Fruit fly (Drosophila melanogaster) whole organism, embryonic: ENCODE measurements around the gene CG32767.

Experiments
- Abd-B ChIP-seq: fragments of 200-800 bp; sonication (Bioruptor generic); optimal IDR thresholded peaks from 2 replicates; lab custom pipeline; 2018; ENCODE audit warnings: missing biosample characterization, mild to moderate bottlenecking, missing genetic modification characterization, moderate library complexity
- Adf1 ChIP-seq: fragments of 200-800 bp; sonication (Bioruptor generic); IDR thresholded peaks from 2 replicates; pipeline ENCODE4 v1.3.6; 2022; ENCODE audit warnings: missing biosample characterization, missing genetic modification characterization
- Asciz ChIP-seq: fragments of 200-800 bp; sonication (Bioruptor generic); optimal IDR thresholded peaks from 2 replicates; lab custom pipeline; 2017; ENCODE audit warnings: missing biosample characterization, mild to moderate bottlenecking, missing genetic modification characterization, missing genetic modification reagents
- B-H1 ChIP-seq: fragments of 200-800 bp; sonication (Bioruptor generic); IDR thresholded peaks from 3 replicates; pipeline ENCODE4 v1.3.6; 2022; ENCODE audit warnings: missing biosample characterization, missing genetic modification characterization
- CG10565 ChIP-seq: fragments of 200-800 bp; sonication (Bioruptor generic); optimal IDR thresholded peaks from 3 replicates; lab custom pipeline; 2016; ENCODE audit warnings: missing biosample characterization, mild to moderate bottlenecking, missing genetic modification characterization
- CG10979 ChIP-seq: fragments of 200-800 bp; sonication (Bioruptor generic); optimal IDR thresholded peaks from 2 replicates; lab custom pipeline; 2018; ENCODE audit warnings: missing biosample characterization, mild to moderate bottlenecking, missing genetic modification characterization, moderate library complexity
- CG14050 ChIP-seq: fragments of 200-800 bp; sonication (Bioruptor generic); IDR thresholded peaks from 3 replicates; pipeline ENCODE4 v1.3.6; 2022; ENCODE audit warnings: missing biosample characterization, missing genetic modification characterization
- CG17359 ChIP-seq: fragments of 200-800 bp; sonication (Bioruptor generic); optimal IDR thresholded peaks from 3 replicates; lab custom pipeline; 2018; ENCODE audit warnings: missing biosample characterization, mild to moderate bottlenecking, missing genetic modification characterization, moderate library complexity
- CG17385 ChIP-seq: fragments of 200-800 bp; sonication (Bioruptor generic); optimal IDR thresholded peaks from 3 replicates; lab custom pipeline; 2018; ENCODE audit warnings: missing biosample characterization, mild to moderate bottlenecking, missing genetic modification characterization
- CG17912 ChIP-seq: fragments of 200-800 bp; sonication (Bioruptor generic); optimal IDR thresholded peaks from 2 replicates; lab custom pipeline; 2018; ENCODE audit warnings: missing biosample characterization, mild to moderate bottlenecking, missing genetic modification characterization
- CG18262 ChIP-seq: fragments of 200-800 bp; optimal IDR thresholded peaks from 3 replicates; lab custom pipeline; 2019; ENCODE audit warnings: missing biosample characterization, mild to moderate bottlenecking, missing genetic modification characterization, moderate library complexity
- CG18619 ChIP-seq: fragments of 200-800 bp; sonication (Bioruptor generic); optimal IDR thresholded peaks from 3 replicates; lab custom pipeline; 2017; ENCODE audit warnings: missing biosample characterization, mild to moderate bottlenecking, missing genetic modification characterization
- CG2202 ChIP-seq: fragments of 200-800 bp; sonication (Bioruptor generic); optimal IDR thresholded peaks from 2 replicates; lab custom pipeline; 2018; ENCODE audit warnings: missing biosample characterization, mild to moderate bottlenecking, missing genetic modification characterization
- CG2889 ChIP-seq: fragments of 200-800 bp; sonication (Bioruptor generic); IDR thresholded peaks from 3 replicates; pipeline ENCODE4 v1.3.6; 2022; ENCODE audit warnings: missing biosample characterization, missing genetic modification characterization
- CG3281 ChIP-seq: fragments of 200-800 bp; sonication (Bioruptor generic); optimal IDR thresholded peaks from 3 replicates; lab custom pipeline; 2017; ENCODE audit warnings: missing biosample characterization, mild to moderate bottlenecking, missing genetic modification characterization
- CG4617 ChIP-seq: fragments of 200-800 bp; sonication (Bioruptor generic); optimal IDR thresholded peaks from 3 replicates; lab custom pipeline; 2016; ENCODE audit warnings: missing biosample characterization, missing genetic modification characterization, borderline replicate concordance
- CG7987 ChIP-seq: fragments of 200-800 bp; sonication (Bioruptor generic); optimal IDR thresholded peaks from 2 replicates; lab custom pipeline; 2018; ENCODE audit warnings: missing biosample characterization, mild to moderate bottlenecking, missing genetic modification characterization, moderate library complexity
- CG8388 ChIP-seq: fragments of 200-800 bp; sonication (Bioruptor generic); optimal IDR thresholded peaks from 2 replicates; lab custom pipeline; 2019; ENCODE audit warnings: missing biosample characterization, mild to moderate bottlenecking, missing genetic modification characterization, moderate library complexity
- CG8924 ChIP-seq: fragments of 200-800 bp; optimal IDR thresholded peaks from 3 replicates; lab custom pipeline; 2019; ENCODE audit warnings: missing biosample characterization, mild to moderate bottlenecking, missing genetic modification characterization, moderate library complexity
- CG9215 ChIP-seq: fragments of 200-800 bp; sonication (Bioruptor generic); IDR thresholded peaks from 2 replicates; pipeline ENCODE4 v1.3.6; 2022; ENCODE audit warnings: missing biosample characterization, missing genetic modification characterization
- CG9609 ChIP-seq: fragments of 200-800 bp; sonication (Bioruptor generic); optimal IDR thresholded peaks from 3 replicates; lab custom pipeline; 2016; ENCODE audit warnings: missing biosample characterization, missing genetic modification characterization
- D19A ChIP-seq: fragments of 200-800 bp; optimal IDR thresholded peaks from 3 replicates; lab custom pipeline; 2019; ENCODE audit warnings: missing biosample characterization, mild to moderate bottlenecking, missing genetic modification characterization, moderate library complexity
- Dref ChIP-seq: fragments of 200-800 bp; sonication (Bioruptor generic); IDR thresholded peaks from 2 replicates; pipeline ENCODE4 v1.3.6; 2022; ENCODE audit warnings: missing biosample characterization, missing genetic modification characterization
- Eip74EF ChIP-seq, 2 experiments: fragments of 200-800 bp in 1 of 2; fragments of >200 bp in 1 of 2; sonication (Bioruptor generic) in 1 of 2; optimal IDR thresholded peaks; 2 replicates each; lab custom pipeline; 2017 to 2019; ENCODE audit warnings: missing biosample characterization in 2 of 2, missing genetic modification characterization in 2 of 2, mild to moderate bottlenecking in 1 of 2, moderate library complexity in 1 of 2
- H15 ChIP-seq: fragments of 200-800 bp; sonication (Bioruptor generic); IDR thresholded peaks from 3 replicates; pipeline ENCODE4 v1.3.6; 2022; ENCODE audit warnings: missing biosample characterization, missing genetic modification characterization
- Hr78 ChIP-seq, 2 experiments: fragments of 200-800 bp in 1 of 2; fragments of >200 bp in 1 of 2; sonication (Bioruptor generic) in 1 of 2; optimal IDR thresholded peaks; 2 replicates each; lab custom pipeline; 2017 to 2019; ENCODE audit warnings: missing biosample characterization in 2 of 2, missing genetic modification characterization in 2 of 2, mild to moderate bottlenecking in 1 of 2, moderate library complexity in 1 of 2
- Oaz ChIP-seq: fragments of 200-800 bp; sonication (Bioruptor generic); IDR thresholded peaks from 2 replicates; pipeline ENCODE4 v1.3.6; 2022; ENCODE audit warnings: missing biosample characterization, missing genetic modification characterization
- Oli ChIP-seq: fragments of 200-800 bp; sonication (Bioruptor generic); optimal IDR thresholded peaks from 2 replicates; lab custom pipeline; 2018; ENCODE audit warnings: missing biosample characterization, mild to moderate bottlenecking, missing genetic modification characterization, moderate library complexity
- Pdp1 ChIP-seq, 2 experiments: fragments of 200-800 bp; sonication (Bioruptor generic); optimal IDR thresholded peaks; 3 replicates each; lab custom pipeline; 2016; ENCODE audit warnings: missing biosample characterization in 2 of 2, missing genetic modification characterization in 2 of 2, mild to moderate bottlenecking in 1 of 2, moderate library complexity in 1 of 2
- Ravus ChIP-seq: fragments of 200-800 bp; sonication (Bioruptor generic); IDR thresholded peaks from 2 replicates; pipeline ENCODE4 v1.3.6; 2022; ENCODE audit warnings: missing biosample characterization, missing genetic modification characterization
- Scr ChIP-seq: fragments of 200-800 bp; sonication (Bioruptor generic); IDR thresholded peaks from 2 replicates; pipeline ENCODE4 v1.3.6; 2022; ENCODE audit warnings: missing biosample characterization, missing genetic modification characterization; ENCODE audit not compliant: partially characterized antibody
- Spps ChIP-seq: fragments of 200-800 bp; sonication (Bioruptor generic); optimal IDR thresholded peaks from 2 replicates; lab custom pipeline; 2018; ENCODE audit warnings: missing biosample characterization, mild to moderate bottlenecking, missing genetic modification characterization
- amos ChIP-seq: fragments of 200-800 bp; sonication (Bioruptor generic); IDR thresholded peaks from 2 replicates; pipeline ENCODE4 v1.3.6; 2022; ENCODE audit warnings: missing biosample characterization, missing genetic modification characterization; ENCODE audit not compliant: partially characterized antibody
- bsh ChIP-seq, 2 experiments: fragments of 200-800 bp; sonication (Bioruptor generic); optimal IDR thresholded peaks; 2 replicates each; lab custom pipeline; 2017 to 2018; ENCODE audit warnings: mild to moderate bottlenecking in 2 of 2, missing biosample characterization in 2 of 2, missing genetic modification characterization in 2 of 2, moderate library complexity in 1 of 2
- crol ChIP-seq: fragments of 200-800 bp; sonication (Bioruptor generic); IDR thresholded peaks from 2 replicates; pipeline ENCODE4 v1.3.6; 2022; ENCODE audit warnings: missing biosample characterization, missing genetic modification characterization
- exex ChIP-seq: fragments of 200-800 bp; sonication (Bioruptor generic); optimal IDR thresholded peaks from 4 replicates; lab custom pipeline; 2018; ENCODE audit warnings: missing biosample characterization, mild to moderate bottlenecking, missing genetic modification characterization, moderate library complexity
- grau ChIP-seq: fragments of 200-800 bp; optimal IDR thresholded peaks from 3 replicates; lab custom pipeline; 2019; ENCODE audit warnings: missing biosample characterization, mild to moderate bottlenecking, missing genetic modification characterization, moderate library complexity
- grn ChIP-seq: fragments of 200-800 bp; sonication (Bioruptor generic); optimal IDR thresholded peaks from 3 replicates; lab custom pipeline; 2017; ENCODE audit warnings: missing biosample characterization, missing genetic modification characterization
- hb ChIP-seq: fragments of 200-800 bp; sonication (Bioruptor generic); IDR thresholded peaks from 3 replicates; pipeline ENCODE4 v1.3.6; 2022; ENCODE audit warnings: missing biosample characterization, missing genetic modification characterization; ENCODE audit not compliant: partially characterized antibody
- her ChIP-seq: fragments of 200-800 bp; sonication (Bioruptor generic); optimal IDR thresholded peaks from 2 replicates; lab custom pipeline; 2016; ENCODE audit warnings: missing biosample characterization, missing genetic modification characterization
- hth ChIP-seq: fragments of >200 bp; optimal IDR thresholded peaks from 2 replicates; lab custom pipeline; 2017; ENCODE audit warnings: inconsistent platforms
- lilli ChIP-seq: fragments of 200-800 bp; sonication (Bioruptor generic); optimal IDR thresholded peaks from 3 replicates; lab custom pipeline; 2016; ENCODE audit warnings: missing biosample characterization, missing genetic modification characterization
- lmd ChIP-seq: fragments of 200-800 bp; sonication (Bioruptor generic); IDR thresholded peaks from 2 replicates; pipeline ENCODE4 v1.3.6; 2022; ENCODE audit warnings: missing biosample characterization, missing genetic modification characterization
- nerfin-2 ChIP-seq: fragments of 200-800 bp; sonication (Bioruptor generic); IDR thresholded peaks from 2 replicates; pipeline ENCODE4 v1.3.6; 2022; ENCODE audit warnings: missing biosample characterization, missing genetic modification characterization; ENCODE audit not compliant: partially characterized antibody
- nmo ChIP-seq: fragments of 200-800 bp; sonication (Bioruptor generic); optimal IDR thresholded peaks from 2 replicates; lab custom pipeline; 2018; ENCODE audit warnings: missing biosample characterization, mild to moderate bottlenecking, missing genetic modification characterization, moderate library complexity
- nom ChIP-seq: fragments of 200-800 bp; sonication (Bioruptor generic); optimal IDR thresholded peaks from 2 replicates; lab custom pipeline; 2017; ENCODE audit warnings: missing biosample characterization, missing genetic modification characterization, mild to moderate bottlenecking, moderate library complexity, missing genetic modification reagents
- psq ChIP-seq: fragments of 200-800 bp; sonication (Bioruptor generic); optimal IDR thresholded peaks from 2 replicates; lab custom pipeline; 2017; ENCODE audit warnings: missing biosample characterization, missing genetic modification characterization
- row ChIP-seq: fragments of 200-800 bp; sonication (Bioruptor generic); IDR thresholded peaks from 3 replicates; pipeline ENCODE4 v1.3.6; 2022; ENCODE audit warnings: missing biosample characterization, missing genetic modification characterization
- sqz ChIP-seq: fragments of 200-800 bp; sonication (Bioruptor generic); optimal IDR thresholded peaks from 3 replicates; lab custom pipeline; 2018; ENCODE audit warnings: missing biosample characterization, mild to moderate bottlenecking, missing genetic modification characterization
- zfh2 ChIP-seq: fragments of 200-800 bp; sonication (Bioruptor generic); optimal IDR thresholded peaks from 2 replicates; lab custom pipeline; 2016; ENCODE audit warnings: missing biosample characterization, missing genetic modification characterization

CG32767 gene

DNA sequence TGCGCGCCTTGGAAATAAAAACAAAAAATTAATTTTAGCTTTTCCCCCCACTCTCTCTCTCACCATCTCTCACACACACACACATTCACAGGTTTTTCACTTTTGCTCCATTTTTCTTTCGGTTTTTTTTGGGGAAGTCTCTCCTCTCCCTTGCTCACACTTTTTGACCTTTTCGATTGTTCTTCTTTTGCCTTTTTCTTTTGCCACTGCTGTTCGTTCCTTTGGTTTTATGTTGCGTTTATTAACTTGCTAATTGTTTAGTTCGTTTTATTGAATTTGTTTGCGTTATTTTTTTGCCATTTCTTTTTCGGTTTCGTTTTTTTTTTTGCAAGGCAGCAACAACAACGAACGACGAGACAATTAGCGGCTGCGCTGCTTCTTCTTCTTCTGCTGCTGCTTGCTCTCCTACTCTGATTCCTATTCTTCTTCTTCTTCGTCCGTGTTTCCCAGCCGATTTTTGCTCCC is 2.2 kb downstream of the CG32767 start:
- TF ChIP-seq CG17385 (GFP tag; lab: Kevin White, UChicago) (peak; percentile 98), row (GFP tag; lab: Robert Waterston, UW) (no peak), exex (tag; lab: Kevin White, UChicago) (peak; percentile 22), grau (tag; lab: Kevin White, UChicago) (no peak), hb (GFP tag; lab: Robert Waterston, UW) (no peak), CG14050 (GFP tag; lab: Robert Waterston, UW) (no peak), her (GFP tag; lab: Kevin White, UChicago) (no peak), amos (GFP tag; lab: Robert Waterston, UW) (no peak), CG8388 (GFP tag; lab: Kevin White, UChicago) (no peak), CG17912 (GFP tag; lab: Kevin White, UChicago) (no peak), bsh (GFP tag; optimal IDR thresholded peaks at IDR 0.05; lab: Kevin White, UChicago) (peak in 1 of 2 experiments; percentile 85), D19A (tag; lab: Kevin White, UChicago) (no peak), CG9215 (GFP tag; lab: Robert Waterston, UW) (no peak), Abd-B (GFP tag; lab: Kevin White, UChicago) (no peak), hth (no peak), Scr (no peak), CG8924 (tag; lab: Kevin White, UChicago) (no peak), CG3281 (GFP tag; lab: Kevin White, UChicago) (no peak), Eip74EF (GFP tag; optimal IDR thresholded peaks at IDR 0.05; lab: Kevin White, UChicago) (no peak), CG10979 (no peak), CG17359 (tag; lab: Kevin White, UChicago) (no peak), crol (peak; percentile 60), CG4617 (GFP tag; lab: Kevin White, UChicago) (peak; percentile 38), CG18262 (tag; lab: Kevin White, UChicago) (no peak), H15 (GFP tag; lab: Robert Waterston, UW) (no peak), B-H1 (GFP tag; lab: Robert Waterston, UW) (no peak), CG9609 (GFP tag; lab: Kevin White, UChicago) (no peak), grn (GFP tag; lab: Kevin White, UChicago) (no peak), Oli (tag; lab: Kevin White, UChicago) (no peak), nom (GFP tag; lab: Kevin White, UChicago) (peak; percentile 87), lilli (no peak), CG2889 (no peak), CG10565 (no peak), psq (GFP tag; lab: Kevin White, UChicago) (peak; percentile 75), Spps (tag; lab: Kevin White, UChicago) (no peak), zfh2 (GFP tag; lab: Kevin White, UChicago) (no peak), Adf1 (GFP tag; lab: Robert Waterston, UW) (peak; percentile 10; the same call in 1 of the 2 replicates), CG7987 (GFP tag; lab: Kevin White, UChicago) (no peak), Dref (no peak), nmo (GFP tag; lab: Kevin White, UChicago) (no peak), sqz (GFP tag; lab: Kevin White, UChicago) (peak; percentile 58), CG18619 (GFP tag; lab: Kevin White, UChicago) (no peak), Asciz (no peak), Pdp1 (GFP tag; optimal IDR thresholded peaks at IDR 0.05; lab: Kevin White, UChicago) (no peak), lmd (GFP tag; lab: Robert Waterston, UW) (no peak), Oaz (GFP tag; lab: Robert Waterston, UW) (no peak), Ravus (GFP tag; lab: Robert Waterston, UW) (no peak), CG2202 (tag; lab: Kevin White, UChicago) (no peak), nerfin-2 (GFP tag; lab: Robert Waterston, UW) (no peak), Hr78 (GFP tag; optimal IDR thresholded peaks at IDR 0.05; lab: Kevin White, UChicago) (peak in 1 of 2 experiments; percentile 38)
